Worm (Caenorhabditis elegans): ENCODE data around the gene nhr-72.

nhr-72 gene

DNA sequence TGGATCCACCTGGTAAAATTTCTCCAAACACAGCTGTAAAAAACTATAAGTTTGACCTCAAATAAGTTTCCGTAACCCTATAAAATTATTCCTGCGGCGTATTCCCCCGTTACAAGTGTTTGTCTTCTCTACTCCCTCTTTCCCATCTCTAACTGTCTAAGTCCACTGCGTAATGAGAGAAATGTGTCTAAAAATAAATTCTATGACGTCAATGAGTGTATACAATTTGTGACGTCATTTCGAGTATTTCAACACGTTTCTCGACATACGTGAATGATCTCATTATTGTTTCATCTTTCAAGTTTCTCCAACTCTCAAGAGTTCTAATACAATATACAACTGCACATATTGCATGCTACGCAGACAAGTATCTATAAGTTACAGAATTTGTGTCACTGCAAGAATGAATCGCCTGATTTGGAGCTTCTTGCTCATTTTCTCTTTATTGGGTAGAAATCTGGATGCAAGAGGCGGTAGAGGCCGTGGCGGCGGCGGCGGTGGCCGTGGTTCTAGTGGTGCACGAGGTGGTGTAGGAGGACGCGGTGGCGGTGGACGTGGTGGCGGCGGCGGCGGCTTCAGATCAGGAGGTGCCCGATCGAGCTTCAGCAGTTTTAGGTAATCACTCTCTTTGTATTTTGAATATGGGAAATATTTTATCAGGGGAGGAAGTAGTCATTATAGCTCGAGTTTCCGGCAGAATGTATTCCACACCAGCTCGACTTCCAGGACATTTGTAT lies 47.4 kb upstream of the nhr-72 start, which contains the start of gene F53C3.6 (continued):
- TF ChIP-seq daf-8 (GFP tag; IDR thresholded peaks at IDR 0.05) (no peak), madf-9 (GFP tag; conservative IDR thresholded peaks at IDR 0.05) (no peak), skn-1 (tag; optimal IDR thresholded peaks at IDR 0.05) (no peak), nhr-25 (tag; optimal IDR thresholded peaks at IDR 0.05; ENCODE audit: borderline replicate concordance, insufficient read depth) (no peak), saeg-2 (GFP tag; IDR thresholded peaks at IDR 0.05) (no peak), tra-1 (GFP tag; IDR thresholded peaks at IDR 0.05) (no peak), madf-5 (GFP tag; IDR thresholded peaks at IDR 0.05) (no peak), F37D6.2 (tag; optimal IDR thresholded peaks at IDR 0.05) (peak; percentile 33), zip-11 (GFP tag; IDR thresholded peaks at IDR 0.05) (no peak), nhr-28 (tag; optimal IDR thresholded peaks at IDR 0.05) (peak; percentile 54), R02D3.7 (tag; optimal IDR thresholded peaks at IDR 0.05) (no peak), aly-2 (tag; optimal IDR thresholded peaks at IDR 0.05) (no peak), spr-3 (GFP tag; optimal IDR thresholded peaks at IDR 0.05) (no peak), unc-39 (tag; optimal IDR thresholded peaks at IDR 0.05) (no peak)

DNA sequence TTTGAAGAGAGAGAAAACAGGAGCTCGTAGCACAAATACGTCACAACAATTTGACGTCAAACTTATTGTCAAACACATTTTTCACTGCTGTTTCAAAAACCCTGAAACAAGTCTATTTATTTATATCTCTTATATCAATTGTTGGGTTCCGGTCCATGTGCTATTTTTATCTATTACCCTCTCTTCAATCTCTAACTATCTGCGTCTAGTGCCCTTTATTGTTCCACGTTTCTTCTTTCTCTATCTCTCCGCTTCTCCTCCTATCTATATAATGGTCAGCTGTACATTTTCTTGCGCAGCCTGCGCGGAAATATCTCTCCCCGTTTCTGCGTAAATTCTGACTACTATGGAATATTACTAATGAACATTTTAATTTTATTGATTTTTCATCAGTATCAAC lies 46.4 kb upstream of the nhr-72 start:
- TF ChIP-seq daf-16 (GFP tag; optimal IDR thresholded peaks at IDR 0.05) (peak in 1 of 2 experiments; percentile 73), daf-16 (tag; optimal IDR thresholded peaks at IDR 0.05) (no peak), madf-9 (GFP tag; conservative IDR thresholded peaks at IDR 0.05) (no peak), duxl-1 (tag; optimal IDR thresholded peaks at IDR 0.05; ENCODE audit: poor library complexity) (peak; percentile 52), lin-15B (tag; optimal IDR thresholded peaks at IDR 0.05) (no peak), mdl-1 (tag; optimal IDR thresholded peaks at IDR 0.05) (peak in 1 of 2 experiments; percentile 77), nhr-28 (tag; optimal IDR thresholded peaks at IDR 0.05) (peak; percentile 42), aha-1 (tag) (peak; percentile 92), ceh-62 (tag; optimal IDR thresholded peaks at IDR 0.05) (no peak), hlh-11 (tag; optimal IDR thresholded peaks at IDR 0.05) (peak; percentile 67)

DNA sequence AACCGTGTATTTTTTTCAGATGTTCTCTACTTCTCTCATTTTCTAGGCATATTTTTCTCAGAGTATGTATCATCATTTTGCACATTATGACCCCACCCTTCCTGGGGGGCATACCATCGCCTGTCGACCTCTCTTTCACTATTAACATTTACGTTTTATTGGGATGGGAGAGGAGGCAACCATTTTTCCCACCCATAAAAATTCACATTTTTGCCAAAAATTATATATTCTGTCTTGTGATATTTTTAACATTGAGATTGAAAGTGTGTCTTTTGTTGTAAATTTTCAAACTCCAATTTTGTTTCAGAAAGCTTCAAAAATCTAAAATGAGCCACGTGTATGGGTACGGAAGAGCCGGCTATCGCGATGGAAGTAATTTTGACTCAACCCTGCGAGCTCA lies 44.2 kb upstream of the nhr-72 start, which contains the start of gene F53C3.7:
F53C3.7 (plus strand) TSS at position 301 of the 400 bp plus-strand sequence.
- no peak for TF ChIP-seq tag-97 (GFP tag; IDR thresholded peaks at IDR 0.05)
- TF ChIP-seq lim-7 (GFP tag; IDR thresholded peaks at IDR 0.05) = no peak
- TF ChIP-seq Y48G9A.11 (GFP tag; IDR thresholded peaks at IDR 0.05) = no peak
- TF ChIP-seq Y75B8A.6 (GFP tag; IDR thresholded peaks at IDR 0.05) = no peak
- no peak for TF ChIP-seq ceh-62 (tag; optimal IDR thresholded peaks at IDR 0.05)
- no peak for TF ChIP-seq php-3 (GFP tag; IDR thresholded peaks at IDR 0.05)
- no peak for TF ChIP-seq gei-8 (GFP tag; optimal IDR thresholded peaks at IDR 0.05)
- TF ChIP-seq egl-27 (tag; optimal IDR thresholded peaks at IDR 0.05) = no peak
- no peak for TF ChIP-seq ctbp-1 (GFP tag; IDR thresholded peaks at IDR 0.05)
- TF ChIP-seq T26A8.4 (GFP tag; IDR thresholded peaks at IDR 0.05) = no peak
- TF ChIP-seq T20F7.1 (GFP tag; optimal IDR thresholded peaks at IDR 0.05) = no peak
- no peak for TF ChIP-seq mdl-1 (tag; optimal IDR thresholded peaks at IDR 0.05)
- no peak for TF ChIP-seq daf-8 (GFP tag; IDR thresholded peaks at IDR 0.05)
- TF ChIP-seq ces-1 (GFP tag; optimal IDR thresholded peaks at IDR 0.05) = no peak
- TF ChIP-seq ZK337.2 (GFP tag; IDR thresholded peaks at IDR 0.05) = no peak

DNA sequence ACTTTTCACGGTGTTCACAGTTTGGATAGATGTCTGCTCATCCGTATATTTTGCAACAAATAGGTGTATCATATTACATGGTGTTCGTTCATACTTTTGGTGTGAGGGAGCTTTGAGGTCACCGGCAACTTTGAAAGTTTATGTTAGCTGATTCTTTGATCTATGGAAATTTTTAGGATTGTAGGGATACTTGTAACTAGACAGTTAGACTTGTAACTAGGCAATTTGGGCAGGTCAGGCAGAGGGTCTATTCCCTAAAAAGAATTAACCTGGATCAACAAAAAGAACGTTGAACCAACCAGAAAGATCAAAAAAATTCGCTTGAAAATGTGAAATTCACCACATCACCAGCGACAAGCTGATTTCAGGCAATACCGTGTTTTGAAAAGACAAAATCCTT lies 43.4 kb upstream of the nhr-72 start:
- TF ChIP-seq nhr-10 (tag; optimal IDR thresholded peaks at IDR 0.05) = no peak
- TF ChIP-seq aha-1 (tag) = peak; percentile 93
